Worm (Caenorhabditis elegans) whole organism, L4 larva: ENCODE data around the gene brc-2.

ENCODE experiments used
- D1046.2 ChIP-seq: fragments of 200-800 bp; sonication (Bioruptor generic); IDR thresholded peaks from 2 replicates; pipeline ENCODE4 v1.3.6; 2022; ENCODE audit warnings: missing genetic modification characterization, missing compliant biosample characterization
- F10B5.3 ChIP-seq: sonication (generic microtip); optimal IDR thresholded peaks from 2 replicates; lab custom pipeline; 2016; ENCODE audit warnings: mild to moderate bottlenecking, missing genetic modification characterization, missing compliant biosample characterization
- F37D6.2 ChIP-seq: sonication (generic microtip); optimal IDR thresholded peaks from 2 replicates; lab custom pipeline; 2016; ENCODE audit warnings: mild to moderate bottlenecking, missing genetic modification characterization, missing compliant biosample characterization
- F44E2.7 ChIP-seq: fragments of 200-800 bp; sonication (Bioruptor generic); IDR thresholded peaks from 2 replicates; pipeline ENCODE4 v2.1.2; 2022; ENCODE audit warnings: missing genetic modification characterization, missing compliant biosample characterization
- Y48G9A.11 ChIP-seq: fragments of 200-800 bp; sonication (Bioruptor generic); IDR thresholded peaks from 2 replicates; pipeline ENCODE4 v1.3.6; 2022; ENCODE audit warnings: missing genetic modification reagents, missing genetic modification characterization, missing compliant biosample characterization
- Y75B8A.6 ChIP-seq: fragments of 200-800 bp; sonication (Bioruptor generic); IDR thresholded peaks from 2 replicates; pipeline ENCODE4 v1.3.6; 2022; ENCODE audit warnings: missing genetic modification reagents, missing genetic modification characterization, missing compliant biosample characterization
- ZK546.5 ChIP-seq, 2 experiments: sonication (generic microtip); optimal IDR thresholded peaks; 2 replicates each; lab custom pipeline; 2017; ENCODE audit warnings: missing biosample characterization in 2 of 2, missing genetic modification characterization in 2 of 2
- aha-1 ChIP-seq: fragments of 150-350 bp; peaks from one replicate; lab custom pipeline; 2014; ENCODE audit warnings: missing biosample characterization, missing genetic modification characterization
- ama-1 ChIP-seq: fragments of 150-350 bp; optimal IDR thresholded peaks from 2 replicates; lab custom pipeline; 2014; ENCODE audit warnings: inconsistent platforms, mixed read lengths
- attf-4 ChIP-seq: sonication (generic microtip); optimal IDR thresholded peaks from 3 replicates; lab custom pipeline; 2017; ENCODE audit warnings: missing biosample characterization, missing genetic modification characterization
- ceh-44 ChIP-seq: fragments of 200-800 bp; sonication (Bioruptor generic); IDR thresholded peaks from 2 replicates; pipeline ENCODE4 v1.3.6; 2022; ENCODE audit warnings: missing genetic modification reagents, missing genetic modification characterization, missing compliant biosample characterization
- ces-1 ChIP-seq: fragments of 150-350 bp; sonication (generic microtip); optimal IDR thresholded peaks from 4 replicates; lab custom pipeline; 2014; ENCODE audit warnings: missing biosample characterization, missing genetic modification reagents, missing genetic modification characterization
- cey-2 ChIP-seq: sonication (generic microtip); optimal IDR thresholded peaks from 3 replicates; lab custom pipeline; 2017; ENCODE audit warnings: missing genetic modification characterization, mild to moderate bottlenecking, missing compliant biosample characterization, antibody characterized with exemption, borderline replicate concordance; ENCODE audit not compliant: insufficient read depth
- daf-16 ChIP-seq, 3 experiments: sonication (generic microtip); optimal IDR thresholded peaks; 2 replicates each; lab custom pipeline; 2016 to 2017; ENCODE audit warnings: missing genetic modification characterization in 3 of 3, missing genetic modification reagents in 3 of 3, mild to moderate bottlenecking in 2 of 3, missing compliant biosample characterization in 2 of 3, missing biosample characterization in 1 of 3, moderate library complexity in 1 of 3
- dmd-6 ChIP-seq: fragments of 200-800 bp; sonication (Bioruptor generic); IDR thresholded peaks from 2 replicates; pipeline ENCODE4 v1.3.6; 2022; ENCODE audit warnings: missing genetic modification reagents, missing genetic modification characterization, missing compliant biosample characterization
- dpl-1 ChIP-seq: fragments of 150-350 bp; optimal IDR thresholded peaks from 2 replicates; lab custom pipeline; 2014; ENCODE audit warnings: missing biosample characterization, missing genetic modification reagents, missing genetic modification characterization
- fos-1 ChIP-seq: fragments of 150-350 bp; optimal IDR thresholded peaks from 2 replicates; lab custom pipeline; 2014; ENCODE audit warnings: missing biosample characterization, missing genetic modification characterization
- lim-7 ChIP-seq: fragments of 200-800 bp; sonication (Bioruptor generic); IDR thresholded peaks from 2 replicates; pipeline ENCODE4 v1.3.6; 2022; ENCODE audit warnings: missing genetic modification characterization, missing compliant biosample characterization
- lin-1 ChIP-seq: fragments of 200-800 bp; sonication (Bioruptor generic); IDR thresholded peaks from 2 replicates; pipeline ENCODE4 v1.3.6; 2022; ENCODE audit warnings: missing genetic modification reagents, missing genetic modification characterization, missing compliant biosample characterization
- lin-15B ChIP-seq: fragments of 150-350 bp; sonication (generic microtip); optimal IDR thresholded peaks from 3 replicates; lab custom pipeline; 2014; ENCODE audit warnings: missing biosample characterization, missing genetic modification characterization
- lin-38 ChIP-seq: fragments of 200-800 bp; sonication (Bioruptor generic); IDR thresholded peaks from 2 replicates; pipeline ENCODE4 v1.3.6; 2022; ENCODE audit warnings: missing genetic modification reagents, missing genetic modification characterization, missing compliant biosample characterization
- lin-39 ChIP-seq: fragments of 150-350 bp; optimal IDR thresholded peaks from 2 replicates; lab custom pipeline; 2014; ENCODE audit warnings: missing biosample characterization, missing genetic modification reagents, missing genetic modification characterization
- lir-3 ChIP-seq: sonication (generic microtip); optimal IDR thresholded peaks from 2 replicates; lab custom pipeline; 2016; ENCODE audit warnings: mild to moderate bottlenecking, missing genetic modification characterization, missing compliant biosample characterization
- lsy-2 ChIP-seq, 2 experiments: fragments of 150-350 bp in 1 of 2; sonication (generic microtip) in 1 of 2; optimal IDR thresholded peaks; 2 replicates each; lab custom pipeline; 2014 to 2017; ENCODE audit warnings: missing biosample characterization in 2 of 2, missing genetic modification characterization in 2 of 2
- mep-1 ChIP-seq: fragments of 150-350 bp; sonication (generic microtip); optimal IDR thresholded peaks from 3 replicates; lab custom pipeline; 2014; ENCODE audit warnings: missing biosample characterization, missing genetic modification characterization
- mes-2 ChIP-seq: sonication (generic microtip); optimal IDR thresholded peaks from 2 replicates; lab custom pipeline; 2016; ENCODE audit warnings: missing genotype, mild to moderate bottlenecking, missing genetic modification characterization, missing compliant biosample characterization; ENCODE audit not compliant: poor library complexity, severe bottlenecking
- nhr-10 ChIP-seq: fragments of 150-350 bp; optimal IDR thresholded peaks from 2 replicates; lab custom pipeline; 2014; ENCODE audit warnings: missing biosample characterization, missing genetic modification characterization
- nhr-111 ChIP-seq: fragments of 200-800 bp; sonication (Bioruptor generic); optimal IDR thresholded peaks from 2 replicates; lab custom pipeline; 2018; ENCODE audit warnings: mild to moderate bottlenecking, missing genetic modification characterization, missing compliant biosample characterization
- nhr-25 ChIP-seq: sonication (generic microtip); optimal IDR thresholded peaks from 2 replicates; lab custom pipeline; 2017; ENCODE audit warnings: missing genetic modification characterization, mild to moderate bottlenecking, missing compliant biosample characterization, antibody characterized with exemption, moderate library complexity, borderline replicate concordance; ENCODE audit not compliant: insufficient read depth
- nhr-28 ChIP-seq: fragments of 150-350 bp; optimal IDR thresholded peaks from 2 replicates; lab custom pipeline; 2014; ENCODE audit warnings: missing biosample characterization, missing genetic modification characterization
- nhr-42 ChIP-seq: fragments of 200-800 bp; sonication (Bioruptor generic); IDR thresholded peaks from 2 replicates; pipeline ENCODE4 v1.3.6; 2022; ENCODE audit warnings: missing genetic modification characterization, missing compliant biosample characterization
- nhr-48 ChIP-seq: sonication (generic microtip); optimal IDR thresholded peaks from 2 replicates; lab custom pipeline; 2016; ENCODE audit warnings: mild to moderate bottlenecking, missing genetic modification characterization, missing compliant biosample characterization
- nhr-77 ChIP-seq: fragments of 150-350 bp; optimal IDR thresholded peaks from 2 replicates; lab custom pipeline; 2014; ENCODE audit warnings: missing biosample characterization, missing genetic modification characterization
- saeg-2 ChIP-seq: fragments of 200-800 bp; sonication (Bioruptor generic); IDR thresholded peaks from 2 replicates; pipeline ENCODE4 v1.3.6; 2022; ENCODE audit warnings: missing genetic modification reagents, missing genetic modification characterization, missing compliant biosample characterization
- sdz-12 ChIP-seq: fragments of 200-800 bp; sonication (Bioruptor generic); optimal IDR thresholded peaks from 2 replicates; lab custom pipeline; 2018; ENCODE audit warnings: mild to moderate bottlenecking, missing genetic modification characterization, missing compliant biosample characterization
- skn-1 ChIP-seq: fragments of 150-350 bp; optimal IDR thresholded peaks from 2 replicates; lab custom pipeline; 2014; ENCODE audit warnings: missing biosample characterization, missing genetic modification characterization
- snpc-4 ChIP-seq: fragments of 150-350 bp; optimal IDR thresholded peaks from 2 replicates; lab custom pipeline; 2014; ENCODE audit warnings: missing biosample characterization, missing genetic modification characterization
- spr-1 ChIP-seq: sonication (generic microtip); optimal IDR thresholded peaks from 2 replicates; lab custom pipeline; 2016; ENCODE audit warnings: mild to moderate bottlenecking, missing genetic modification characterization, missing compliant biosample characterization
- spr-3 ChIP-seq: fragments of 200-800 bp; sonication (Bioruptor generic); optimal IDR thresholded peaks from 2 replicates; lab custom pipeline; 2018; ENCODE audit warnings: mild to moderate bottlenecking, missing genetic modification characterization, missing compliant biosample characterization
- tra-1 ChIP-seq: fragments of 200-800 bp; sonication (Bioruptor generic); IDR thresholded peaks from 2 replicates; pipeline ENCODE4 v1.3.6; 2022; ENCODE audit warnings: missing genetic modification reagents, missing genetic modification characterization, missing compliant biosample characterization
- unc-130 ChIP-seq: sonication (generic microtip); optimal IDR thresholded peaks from 2 replicates; lab custom pipeline; 2016; ENCODE audit warnings: missing genetic modification reagents, missing genetic modification characterization, missing compliant biosample characterization
- unc-62 ChIP-seq, 3 experiments: fragments of 150-350 bp in 1 of 3; sonication (generic microtip); optimal IDR thresholded peaks in 2 of 3; peaks in 1 of 3; 1 replicate in 1 of 3; 2 replicates in 2 of 3; lab custom pipeline; 2014 to 2017; ENCODE audit warnings: missing biosample characterization in 3 of 3, missing genetic modification characterization in 3 of 3, missing genetic modification reagents in 3 of 3, missing genotype in 1 of 3
- zip-11 ChIP-seq: fragments of 200-800 bp; sonication (Bioruptor generic); IDR thresholded peaks from 2 replicates; pipeline ENCODE4 v1.3.6; 2022; ENCODE audit warnings: missing genetic modification characterization, missing compliant biosample characterization
- ztf-7 ChIP-seq: fragments of 150-350 bp; optimal IDR thresholded peaks from 2 replicates; lab custom pipeline; 2014; ENCODE audit warnings: missing biosample characterization, missing genetic modification characterization

Gene brc-2

DNA sequence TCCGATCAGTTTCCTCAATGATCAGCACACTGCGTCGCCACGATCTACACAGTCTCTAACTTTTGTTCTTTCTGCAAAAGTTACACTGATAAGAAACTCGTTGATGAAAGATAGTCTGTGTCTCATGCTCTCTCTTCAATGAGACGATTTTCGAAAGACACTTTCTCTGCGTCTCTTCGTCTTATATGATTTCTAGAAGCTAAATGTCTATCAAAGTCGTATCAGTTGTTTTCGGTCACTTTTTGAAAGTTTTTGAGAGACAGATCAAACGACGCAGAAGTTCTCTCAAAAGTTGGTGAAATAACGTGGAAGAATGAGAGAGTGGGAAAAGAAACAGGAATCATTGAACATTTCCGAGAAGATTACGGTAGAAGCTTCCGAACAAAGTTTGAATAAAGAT lies 7.7 kb downstream of the brc-2 start (continued):
- no peak for TF ChIP-seq ztf-7
- no peak for TF ChIP-seq lir-3 (tag; lab: Kevin White, UChicago)
- TF ChIP-seq spr-1 (tag; lab: Kevin White, UChicago): peak; percentile 40
- TF ChIP-seq attf-4: no peak
- peak; percentile 67 for TF ChIP-seq lin-1 (GFP tag; lab: Robert Waterston, UW)
- TF ChIP-seq ces-1 (GFP tag; lab: Kevin White, UChicago): no peak
- TF ChIP-seq cey-2 (tag; lab: Kevin White, UChicago): peak; percentile 61
- TF ChIP-seq ama-1 (lab: Kevin White, UChicago): peak; percentile 27
- peak in 1 of 2 experiments; percentile 99 for TF ChIP-seq unc-62 (GFP tag; optimal IDR thresholded peaks at IDR 0.05 in 1 of 2; lab: Kevin White, UChicago)
- TF ChIP-seq unc-62 (tag; optimal IDR thresholded peaks at IDR 0.05; lab: Kevin White, UChicago): no peak
- TF ChIP-seq nhr-42 (GFP tag; lab: Robert Waterston, UW): no peak
- TF ChIP-seq saeg-2: peak; percentile 73; the same call in 1 of the 2 replicates
- no peak for TF ChIP-seq ZK546.5 (tag; optimal IDR thresholded peaks at IDR 0.05; lab: Kevin White, UChicago)
- no peak for TF ChIP-seq F10B5.3 (tag; lab: Kevin White, UChicago)
- TF ChIP-seq nhr-48 (tag; lab: Kevin White, UChicago): peak; percentile 83
- peak; percentile 31 for TF ChIP-seq mes-2 (tag; lab: Kevin White, UChicago)
- peak; percentile 65 for TF ChIP-seq mep-1 (tag; lab: Kevin White, UChicago)
- peak; percentile 64 to 70 for TF ChIP-seq daf-16 (GFP tag; optimal IDR thresholded peaks at IDR 0.05; lab: Kevin White, UChicago)
- TF ChIP-seq daf-16 (tag; optimal IDR thresholded peaks at IDR 0.05; lab: Kevin White, UChicago): peak; percentile 76
- TF ChIP-seq nhr-28 (tag; lab: Kevin White, UChicago): peak; percentile 89

DNA sequence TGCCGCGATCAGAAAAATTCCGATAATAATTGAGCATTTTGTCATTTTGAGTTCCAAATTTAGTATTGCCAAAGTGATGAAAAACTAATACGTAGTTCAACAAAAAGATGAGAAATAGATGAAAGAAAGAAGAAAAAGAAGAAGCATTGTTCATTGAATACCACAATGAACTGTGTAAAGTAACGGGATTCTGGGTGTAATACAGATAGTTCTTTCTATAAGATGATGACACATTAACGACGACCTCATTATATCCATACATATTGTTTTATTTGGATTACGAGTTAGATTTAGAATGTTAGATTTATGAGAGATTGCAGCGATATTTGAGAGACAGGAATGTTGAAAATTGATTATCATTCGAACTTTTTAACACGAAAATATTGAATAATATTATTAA lies 11.3 kb downstream of the brc-2 start, which contains the start of gene K04C2.5:
Gene K04C2.5, minus strand, starts transcription at position 101 of the 400 bp plus-strand sequence.
- TF ChIP-seq zip-11 (GFP tag; lab: Robert Waterston, UW) (no peak), lin-15B (no peak), unc-130 (GFP tag; lab: Kevin White, UChicago) (no peak), skn-1 (tag; lab: Kevin White, UChicago) (no peak), F44E2.7 (GFP tag; lab: Robert Waterston, UW) (no peak), lin-38 (GFP tag; lab: Robert Waterston, UW) (no peak), fos-1 (tag; lab: Kevin White, UChicago) (no peak), dmd-6 (no peak), sdz-12 (GFP tag; lab: Kevin White, UChicago) (no peak), snpc-4 (tag; lab: Kevin White, UChicago) (no peak), lim-7 (GFP tag; lab: Robert Waterston, UW) (no peak), nhr-77 (no peak), Y75B8A.6 (no peak), nhr-25 (tag; lab: Kevin White, UChicago) (no peak), nhr-111 (GFP tag; lab: Kevin White, UChicago) (no peak), F10B5.3 (tag; lab: Kevin White, UChicago) (no peak), spr-3 (GFP tag; lab: Kevin White, UChicago) (no peak)

DNA sequence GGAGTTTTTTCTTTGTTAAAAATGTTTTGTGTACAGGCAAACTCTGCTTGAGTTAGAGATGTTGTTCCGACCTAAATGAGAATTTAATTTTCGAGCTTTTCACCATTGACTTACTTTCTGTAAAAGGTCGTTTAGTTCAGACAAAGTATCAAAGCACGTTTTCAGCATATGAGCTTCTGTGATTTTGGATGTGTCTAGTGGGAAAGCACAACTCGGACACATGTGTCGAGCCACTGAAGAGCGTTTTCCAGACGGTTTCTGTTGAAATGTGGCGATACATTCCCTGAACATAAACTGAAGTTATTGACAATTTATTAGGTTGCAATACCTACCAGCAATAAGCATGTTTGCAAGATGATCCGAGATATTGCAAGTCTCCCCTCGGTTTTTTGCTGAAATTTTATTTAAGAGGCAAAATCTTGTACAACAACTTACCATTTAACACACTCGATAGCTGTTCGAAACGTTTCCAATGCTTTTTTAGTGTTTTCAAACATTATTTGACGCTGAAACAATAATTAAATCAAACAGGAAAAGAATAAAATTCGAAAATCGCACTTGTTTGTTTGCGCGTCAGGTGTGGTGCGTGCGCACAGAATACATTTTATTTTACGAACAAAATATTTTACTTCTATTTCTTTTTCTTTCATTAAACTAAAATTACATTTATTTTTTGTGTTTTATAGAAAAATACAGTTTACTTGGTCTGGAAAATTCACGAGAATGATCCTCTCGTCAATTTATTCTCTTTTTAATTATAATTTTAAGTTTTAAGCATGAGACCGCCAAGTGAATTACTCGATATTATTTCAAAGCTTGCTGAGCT lies 13.7 kb downstream of the brc-2 start, which contains the start of the genes brd-1 and K04C2.2:
Gene brd-1, minus strand, starts transcription at position 506 of the 826 bp plus-strand sequence.
Gene K04C2.2, plus strand, starts transcription at position 776 of the 826 bp plus-strand sequence.
- TF ChIP-seq attf-4 (no peak), nhr-10 (no peak), dpl-1 (GFP tag; lab: Kevin White, UChicago) (peak; percentile 68), D1046.2 (GFP tag; lab: Robert Waterston, UW) (no peak), nhr-111 (GFP tag; lab: Kevin White, UChicago) (no peak), mep-1 (tag; lab: Kevin White, UChicago) (no peak), lsy-2 (tag; optimal IDR thresholded peaks at IDR 0.05; lab: Kevin White, UChicago) (peak in 1 of 2 experiments; percentile 28), tra-1 (GFP tag; lab: Robert Waterston, UW) (no peak), F37D6.2 (tag; lab: Kevin White, UChicago) (no peak), lin-39 (tag; lab: Kevin White, UChicago) (no peak), aha-1 (tag; lab: Kevin White, UChicago) (peak; percentile 95), ceh-44 (GFP tag; lab: Robert Waterston, UW) (no peak), zip-11 (GFP tag; lab: Robert Waterston, UW) (no peak), mes-2 (tag; lab: Kevin White, UChicago) (peak; percentile 45), Y48G9A.11 (GFP tag; lab: Robert Waterston, UW) (no peak), lin-38 (GFP tag; lab: Robert Waterston, UW) (no peak)
- TF ChIP-seq, all 104 proteins: peak for 4
